Worm (Caenorhabditis elegans): Measurements from ENCODE around the gene rpm-1.

DNA sequence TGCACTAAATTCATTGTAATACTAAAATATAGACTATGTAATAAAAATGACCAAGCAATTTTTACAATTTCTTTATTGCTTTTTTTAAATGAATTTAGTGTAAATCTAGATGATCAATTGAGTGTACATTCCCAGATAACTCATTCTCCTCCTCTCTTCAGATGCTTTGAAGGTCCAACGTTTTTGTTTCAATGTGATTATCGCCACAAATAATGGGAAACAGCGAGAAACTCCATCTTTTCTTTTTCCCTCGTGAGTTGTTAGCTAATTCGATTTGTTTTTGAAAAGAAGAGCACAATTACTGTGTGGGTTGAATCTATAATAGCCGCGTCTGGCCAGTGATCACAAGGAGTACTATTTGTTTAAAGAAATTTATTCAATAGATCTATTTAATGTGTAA is 14.7 kb downstream of the rpm-1 start:
- TF ChIP-seq F13H6.1 (tag; optimal IDR thresholded peaks at IDR 0.05) (no peak), ceh-82 (tag; optimal IDR thresholded peaks at IDR 0.05) (no peak)

All from whole organism, L2 larva.